Fruit fly (Drosophila melanogaster) whole organism, adult: ENCODE data around the gene CG12299.

Experiments
- CG11617 ChIP-seq: fragments of 200-800 bp; sonication (Bioruptor generic); optimal IDR thresholded peaks from 2 replicates; lab custom pipeline; 2017; ENCODE audit warnings: mild to moderate bottlenecking, missing biosample characterization, missing genetic modification reagents, missing genetic modification characterization
- CG12768 ChIP-seq: fragments of 200-800 bp; sonication (Bioruptor generic); optimal IDR thresholded peaks from 2 replicates; lab custom pipeline; 2017; ENCODE audit warnings: missing biosample characterization, missing genetic modification characterization, mild to moderate bottlenecking, moderate library complexity, missing genetic modification reagents
- CG14711 ChIP-seq: fragments of 200-800 bp; sonication (Bioruptor generic); optimal IDR thresholded peaks from 2 replicates; lab custom pipeline; 2018; ENCODE audit warnings: missing biosample characterization, mild to moderate bottlenecking, missing genetic modification characterization, moderate library complexity
- CG1620 ChIP-seq: fragments of 200-800 bp; sonication (Bioruptor generic); optimal IDR thresholded peaks from 2 replicates; lab custom pipeline; 2016; ENCODE audit warnings: missing biosample characterization, missing genetic modification characterization
- CG33017 ChIP-seq: fragments of 200-800 bp; sonication (Bioruptor generic); optimal IDR thresholded peaks from 2 replicates; lab custom pipeline; 2018; ENCODE audit warnings: missing biosample characterization, mild to moderate bottlenecking, missing genetic modification characterization, moderate library complexity
- CG5204 ChIP-seq: fragments of 200-800 bp; sonication (Bioruptor generic); optimal IDR thresholded peaks from 2 replicates; lab custom pipeline; 2016; ENCODE audit warnings: missing biosample characterization, missing genetic modification characterization
- CG7045 ChIP-seq: fragments of 200-800 bp; sonication (Bioruptor generic); optimal IDR thresholded peaks from 2 replicates; lab custom pipeline; 2017; ENCODE audit warnings: missing biosample characterization, mild to moderate bottlenecking, missing genetic modification characterization
- CG7101 ChIP-seq: fragments of 200-800 bp; sonication (Bioruptor generic); optimal IDR thresholded peaks from 2 replicates; lab custom pipeline; 2018; ENCODE audit warnings: missing biosample characterization, mild to moderate bottlenecking, missing genetic modification characterization, moderate library complexity
- Clk ChIP-seq: fragments of 200-800 bp; sonication (Bioruptor generic); optimal IDR thresholded peaks from 2 replicates; lab custom pipeline; 2017; ENCODE audit warnings: missing biosample characterization, missing genetic modification characterization
- Crg-1 ChIP-seq: fragments of 200-800 bp; sonication (Bioruptor generic); optimal IDR thresholded peaks from 2 replicates; lab custom pipeline; 2016; ENCODE audit warnings: missing biosample characterization, missing genetic modification characterization
- Hr96 ChIP-seq: fragments of 200-800 bp; sonication (Bioruptor generic); optimal IDR thresholded peaks from 2 replicates; lab custom pipeline; 2016; ENCODE audit warnings: missing biosample characterization, missing genetic modification characterization
- Mnt ChIP-seq: fragments of 200-800 bp; sonication (Bioruptor generic); optimal IDR thresholded peaks from 2 replicates; lab custom pipeline; 2016; ENCODE audit warnings: missing biosample characterization, mild to moderate bottlenecking, missing genetic modification characterization
- bab1 ChIP-seq: fragments of 200-800 bp; sonication (Bioruptor generic); optimal IDR thresholded peaks from 3 replicates; lab custom pipeline; 2019; ENCODE audit warnings: missing biosample characterization, mild to moderate bottlenecking, missing genetic modification characterization, moderate library complexity
- cic ChIP-seq: fragments of 200-800 bp; sonication (Bioruptor generic); optimal IDR thresholded peaks from 2 replicates; lab custom pipeline; 2017; ENCODE audit warnings: missing biosample characterization, mild to moderate bottlenecking, missing genetic modification characterization, moderate library complexity
- cnc ChIP-seq, 2 experiments: fragments of >200 bp; optimal IDR thresholded peaks; 2 replicates each; lab custom pipeline; 2017
- kay ChIP-seq: fragments of 200-800 bp; sonication (Bioruptor generic); peaks from one replicate; lab custom pipeline; 2016; ENCODE audit warnings: missing biosample characterization, missing genetic modification characterization, borderline replicate concordance
- ovo ChIP-seq: fragments of 200-800 bp; sonication (Bioruptor generic); optimal IDR thresholded peaks from 2 replicates; lab custom pipeline; 2016; ENCODE audit warnings: missing biosample characterization, missing genetic modification characterization
- pad ChIP-seq: fragments of 200-800 bp; sonication (Bioruptor generic); optimal IDR thresholded peaks from 3 replicates; lab custom pipeline; 2017; ENCODE audit warnings: missing biosample characterization, missing genetic modification characterization, mild to moderate bottlenecking, moderate library complexity, missing genetic modification reagents
- tj ChIP-seq: fragments of 200-800 bp; sonication (Bioruptor generic); optimal IDR thresholded peaks from 3 replicates; lab custom pipeline; 2017; ENCODE audit warnings: missing biosample characterization, mild to moderate bottlenecking, missing genetic modification characterization, moderate library complexity
- toe ChIP-seq: fragments of 200-800 bp; sonication (Bioruptor generic); optimal IDR thresholded peaks from 2 replicates; lab custom pipeline; 2016; ENCODE audit warnings: missing biosample characterization, missing genetic modification characterization

CG12299 gene

dm6 chr2L:10708089-10708488 is 29.1 kb upstream of the CG12299 start:
- TF ChIP-seq pad (GFP tag; lab: Kevin White, UChicago) (no peak), toe (no peak), CG5204 (GFP tag; lab: Kevin White, UChicago) (no peak), Crg-1 (GFP tag; lab: Kevin White, UChicago) (no peak), CG7045 (GFP tag; lab: Kevin White, UChicago) (no peak), ovo (GFP tag; lab: Kevin White, UChicago) (no peak), cnc (optimal IDR thresholded peaks at IDR 0.05; lab: Kevin White, UChicago) (no peak), kay (GFP tag; lab: Kevin White, UChicago) (no peak), cic (GFP tag; lab: Kevin White, UChicago) (no peak)

dm6 chr2L:10709353-10709752 is 27.8 kb upstream of the CG12299 start, which contains the start of gene Lip2:
Gene Lip2, minus strand, starts transcription at chr2L:10709453.
- TF ChIP-seq kay (GFP tag; lab: Kevin White, UChicago) (peak; percentile 17), bab1 (no peak)

- TF ChIP-seq ovo (GFP tag; lab: Kevin White, UChicago) (no peak), tj (no peak), bab1 (no peak), CG7101 (tag; lab: Kevin White, UChicago) (no peak), pad (GFP tag; lab: Kevin White, UChicago) (no peak), toe (no peak), Clk (GFP tag; lab: Kevin White, UChicago) (no peak), CG7045 (GFP tag; lab: Kevin White, UChicago) (no peak), Hr96 (no peak), CG12768 (GFP tag; lab: Kevin White, UChicago) (no peak), cic (GFP tag; lab: Kevin White, UChicago) (no peak)
Observed at dm6 chr2L:10711221-10711620, 25.9 kb upstream of the CG12299 start.

- TF ChIP-seq Clk (GFP tag; lab: Kevin White, UChicago) (no peak), CG12768 (GFP tag; lab: Kevin White, UChicago) (no peak), kay (GFP tag; lab: Kevin White, UChicago) (no peak), bab1 (no peak), Mnt (no peak), pad (GFP tag; lab: Kevin White, UChicago) (no peak), toe (no peak), CG14711 (no peak)
Observed at dm6 chr2L:10721535-10721934, 15.6 kb upstream of the CG12299 start.

- no peak for TF ChIP-seq CG5204 (GFP tag; lab: Kevin White, UChicago)
- no peak for TF ChIP-seq CG11617 (GFP tag; lab: Kevin White, UChicago)
- no peak for TF ChIP-seq CG7045 (GFP tag; lab: Kevin White, UChicago)
- no peak for TF ChIP-seq ovo (GFP tag; lab: Kevin White, UChicago)
- TF ChIP-seq CG14711: no peak
- no peak for TF ChIP-seq Hr96
- TF ChIP-seq bab1: no peak
- no peak for TF ChIP-seq tj
- no peak for TF ChIP-seq Mnt
- no peak for TF ChIP-seq toe
- no peak for TF ChIP-seq CG33017
- no peak for TF ChIP-seq Clk (GFP tag; lab: Kevin White, UChicago)
- no peak for TF ChIP-seq CG1620 (GFP tag; lab: Kevin White, UChicago)
- no peak for TF ChIP-seq cic (GFP tag; lab: Kevin White, UChicago)
- TF ChIP-seq pad (GFP tag; lab: Kevin White, UChicago): no peak
- TF ChIP-seq cnc (optimal IDR thresholded peaks at IDR 0.05; lab: Kevin White, UChicago): no peak
- no peak for TF ChIP-seq CG7101 (tag; lab: Kevin White, UChicago)
- TF ChIP-seq CG12768 (GFP tag; lab: Kevin White, UChicago): no peak
- TF ChIP-seq kay (GFP tag; lab: Kevin White, UChicago): no peak
- TF ChIP-seq Crg-1 (GFP tag; lab: Kevin White, UChicago): no peak
Observed at dm6 chr2L:10723903-10724302, 13.2 kb upstream of the CG12299 start, which contains the start of gene CG6431. Gene CG6431, plus strand, starts transcription at chr2L:10724203.

- TF ChIP-seq bab1 (peak; percentile 22), pad (GFP tag; lab: Kevin White, UChicago) (no peak), ovo (GFP tag; lab: Kevin White, UChicago) (no peak)
Observed at dm6 chr2L:10728751-10729150, 8.4 kb upstream of the CG12299 start, which contains the start of gene CG6443. Gene CG6443, plus strand, starts transcription at chr2L:10728978.

- TF ChIP-seq CG7045 (GFP tag; lab: Kevin White, UChicago) (no peak), CG5204 (GFP tag; lab: Kevin White, UChicago) (no peak), cic (GFP tag; lab: Kevin White, UChicago) (no peak), CG14711 (no peak), Clk (GFP tag; lab: Kevin White, UChicago) (no peak), pad (GFP tag; lab: Kevin White, UChicago) (no peak), toe (no peak), CG7101 (tag; lab: Kevin White, UChicago) (no peak), cnc (optimal IDR thresholded peaks at IDR 0.05; lab: Kevin White, UChicago) (no peak), CG33017 (no peak), tj (no peak), kay (GFP tag; lab: Kevin White, UChicago) (no peak), CG1620 (GFP tag; lab: Kevin White, UChicago) (no peak), Crg-1 (GFP tag; lab: Kevin White, UChicago) (no peak), Mnt (no peak)
Observed at dm6 chr2L:10729955-10730354, 7.2 kb upstream of the CG12299 start, which contains the start of gene CG17118. Gene CG17118, plus strand, starts transcription at chr2L:10730255.
